ENCODE assay signal across 2 fruit fly cellular contexts in the genomic region with DNA sequence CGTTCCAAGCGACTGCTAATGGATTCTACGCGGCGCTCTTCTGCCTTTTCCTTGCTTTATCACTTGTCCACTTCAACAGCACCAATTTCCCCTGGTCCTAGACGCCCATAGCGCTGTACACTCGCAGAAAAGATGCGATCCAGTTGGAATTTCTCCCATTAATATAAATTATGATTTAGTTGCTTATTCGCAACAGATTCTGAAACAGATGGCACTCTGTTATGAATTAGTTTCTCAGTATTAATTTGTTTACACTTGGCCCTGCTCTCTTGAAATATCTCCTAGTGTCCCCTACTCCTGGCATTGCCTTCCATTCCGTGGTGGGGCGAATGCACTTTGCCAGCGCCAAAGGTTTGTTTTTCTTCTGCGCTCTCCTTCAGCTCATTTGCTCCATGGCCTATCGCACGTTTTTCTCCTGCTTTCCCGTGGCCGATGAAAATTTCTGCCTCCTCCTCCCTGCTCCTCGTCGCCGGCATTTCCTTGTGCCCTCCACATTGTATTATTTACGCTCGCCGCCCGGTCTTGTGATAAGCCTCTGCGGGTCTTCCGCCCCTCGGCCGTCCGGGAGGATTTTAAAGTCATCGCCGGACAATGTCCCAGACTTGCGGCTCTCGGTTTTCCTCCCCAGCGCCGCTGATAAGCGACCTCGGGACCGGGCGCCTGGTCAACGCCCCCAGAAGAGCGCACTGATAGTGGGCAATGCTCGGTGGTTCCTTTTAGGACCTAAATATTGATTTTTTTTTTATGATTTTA.
A peak's percentile ranks its signal among the peaks of the same experiment; 100 is the strongest.
TF ChIP-seq lines count a peak whose summit lies in the region.

No protein-coding gene starts in this region.

TF ChIP-seq in whole organism, embryonic, 481 proteins besides CTCF, POLR2A, EP300 and RAD21 (continued from another document and continues in another):
- TF ChIP-seq ranshi (GFP tag; IDR thresholded peaks at IDR 0.05; lab: Robert Waterston, UW) (no peak), ttk (GFP tag; IDR thresholded peaks at IDR 0.05; lab: Robert Waterston, UW) (no peak), nau (GFP tag; optimal IDR thresholded peaks at IDR 0.05; lab: Kevin White, UChicago) (no peak), salm (tag; optimal IDR thresholded peaks at IDR 0.05; lab: Kevin White, UChicago) (no peak), CG31224 (GFP tag; IDR thresholded peaks at IDR 0.05; lab: Robert Waterston, UW) (no peak), CG11085 (GFP tag; IDR thresholded peaks at IDR 0.05; lab: Robert Waterston, UW) (no peak), pum (GFP tag; optimal IDR thresholded peaks at IDR 0.05; lab: Kevin White, UChicago) (peak; percentile 10), D (optimal IDR thresholded peaks at IDR 0.05; lab: Kevin White, UChicago) (no peak), D (GFP tag; optimal IDR thresholded peaks at IDR 0.05; lab: Kevin White, UChicago) (peak; percentile 43), Jarid2 (GFP tag; optimal IDR thresholded peaks at IDR 0.05; lab: Kevin White, UChicago) (no peak), CG3163 (GFP tag; optimal IDR thresholded peaks at IDR 0.05; lab: Kevin White, UChicago) (no peak), sob (GFP tag; IDR thresholded peaks at IDR 0.05; lab: Robert Waterston, UW) (no peak), Gsc (GFP tag; IDR thresholded peaks at IDR 0.05; lab: Robert Waterston, UW) (peak; percentile 49; the same call in 1 of the 2 replicates), CG6272 (GFP tag; IDR thresholded peaks at IDR 0.05; lab: Robert Waterston, UW) (peak; percentile 32; the same call in 1 of the 2 replicates), gcm2 (GFP tag; optimal IDR thresholded peaks at IDR 0.05; lab: Kevin White, UChicago) (no peak), ara (GFP tag; IDR thresholded peaks at IDR 0.05; lab: Robert Waterston, UW) (peak; percentile 82), Ets65A (GFP tag; lab: Kevin White, UChicago) (no peak), Rx (GFP tag; IDR thresholded peaks at IDR 0.05; lab: Robert Waterston, UW) (peak; percentile 50; the same call in 1 of the 2 replicates), chif (GFP tag; optimal IDR thresholded peaks at IDR 0.05; lab: Kevin White, UChicago) (peak; percentile 16 to 23), Opbp (GFP tag; IDR thresholded peaks at IDR 0.05; lab: Robert Waterston, UW; ENCODE audit: partially characterized antibody) (no peak), stc (GFP tag; IDR thresholded peaks at IDR 0.05; lab: Robert Waterston, UW) (no peak), Myb (GFP tag; optimal IDR thresholded peaks at IDR 0.05; lab: Kevin White, UChicago) (no peak), CG18476 (GFP tag; optimal IDR thresholded peaks at IDR 0.05; lab: Kevin White, UChicago) (no peak), hkb (optimal IDR thresholded peaks at IDR 0.05; lab: Kevin White, UChicago) (no peak), hkb (GFP tag; IDR thresholded peaks at IDR 0.05; lab: Robert Waterston, UW) (no peak), CG1603 (tag; optimal IDR thresholded peaks at IDR 0.05; lab: Kevin White, UChicago) (peak; percentile 39), zfh2 (GFP tag; optimal IDR thresholded peaks at IDR 0.05; lab: Kevin White, UChicago) (no peak), CG16815 (GFP tag; optimal IDR thresholded peaks at IDR 0.05; lab: Kevin White, UChicago) (peak; percentile 48), CG11723 (GFP tag; optimal IDR thresholded peaks at IDR 0.05; lab: Kevin White, UChicago) (no peak), bowl (GFP tag; IDR thresholded peaks at IDR 0.05; lab: Robert Waterston, UW) (no peak), scrt (GFP tag; optimal IDR thresholded peaks at IDR 0.05; lab: Kevin White, UChicago) (no peak), emc (GFP tag; optimal IDR thresholded peaks at IDR 0.05; lab: Kevin White, UChicago) (no peak), dati (GFP tag; IDR thresholded peaks at IDR 0.05; lab: Robert Waterston, UW) (no peak; the same call in 1 of the 2 replicates), gce (GFP tag; IDR thresholded peaks at IDR 0.05; lab: Robert Waterston, UW) (0 out of 3 replicates have a peak, but pooled peaks have one; percentile 12), CG12659 (GFP tag; optimal IDR thresholded peaks at IDR 0.05; lab: Kevin White, UChicago) (no peak), Optix (GFP tag; IDR thresholded peaks at IDR 0.05; lab: Robert Waterston, UW) (no peak), caup (GFP tag; optimal IDR thresholded peaks at IDR 0.05; lab: Kevin White, UChicago; ENCODE audit: severe bottlenecking) (no peak), Dp (GFP tag; optimal IDR thresholded peaks at IDR 0.05; lab: Kevin White, UChicago) (no peak), CG31388 (GFP tag; optimal IDR thresholded peaks at IDR 0.05; lab: Kevin White, UChicago) (no peak), insv (GFP tag; optimal IDR thresholded peaks at IDR 0.05; lab: Kevin White, UChicago) (no peak), CG10321 (GFP tag; IDR thresholded peaks at IDR 0.05; lab: Robert Waterston, UW) (no peak), CG12299 (tag; optimal IDR thresholded peaks at IDR 0.05; lab: Kevin White, UChicago) (no peak), lbe (GFP tag; optimal IDR thresholded peaks at IDR 0.05; lab: Kevin White, UChicago) (no peak), tap (tag; optimal IDR thresholded peaks at IDR 0.05; lab: Kevin White, UChicago) (no peak), dimm (GFP tag; IDR thresholded peaks at IDR 0.05; lab: Robert Waterston, UW) (no peak), CG17912 (GFP tag; optimal IDR thresholded peaks at IDR 0.05; lab: Kevin White, UChicago) (no peak), Aef1 (GFP tag; IDR thresholded peaks at IDR 0.05; lab: Robert Waterston, UW) (no peak), CG7928 (GFP tag; optimal IDR thresholded peaks at IDR 0.05; lab: Kevin White, UChicago) (no peak), gt (GFP tag; IDR thresholded peaks at IDR 0.05; lab: Robert Waterston, UW) (no peak), CG17385 (GFP tag; optimal IDR thresholded peaks at IDR 0.05; lab: Kevin White, UChicago) (no peak), CG4820 (GFP tag; optimal IDR thresholded peaks at IDR 0.05; lab: Kevin White, UChicago) (peak; percentile 24), D19B (GFP tag; optimal IDR thresholded peaks at IDR 0.05; lab: Kevin White, UChicago) (no peak), CG6254 (GFP tag; optimal IDR thresholded peaks at IDR 0.05; lab: Kevin White, UChicago) (no peak), tup (GFP tag; optimal IDR thresholded peaks at IDR 0.05; lab: Kevin White, UChicago) (no peak), CG13287 (GFP tag; IDR thresholded peaks at IDR 0.05; lab: Robert Waterston, UW; ENCODE audit: partially characterized antibody) (no peak), tin (GFP tag; optimal IDR thresholded peaks at IDR 0.05; lab: Kevin White, UChicago) (peak; percentile 54), CG10565 (GFP tag; optimal IDR thresholded peaks at IDR 0.05; lab: Kevin White, UChicago) (no peak), ftz-f1 (GFP tag; optimal IDR thresholded peaks at IDR 0.05; lab: Kevin White, UChicago) (no peak), crol (GFP tag; IDR thresholded peaks at IDR 0.05; lab: Robert Waterston, UW) (peak; percentile 49), Fer3 (tag; optimal IDR thresholded peaks at IDR 0.05; lab: Kevin White, UChicago) (no peak), CG2712 (tag; optimal IDR thresholded peaks at IDR 0.05; lab: Kevin White, UChicago) (peak; percentile 78), CG17328 (GFP tag; IDR thresholded peaks at IDR 0.05; lab: Robert Waterston, UW) (0 out of 2 replicates have a peak, but pooled peaks have one; percentile 21), CG3838 (GFP tag; optimal IDR thresholded peaks at IDR 0.05; lab: Kevin White, UChicago) (no peak)

TF ChIP-seq in whole organism, prepupa, 60 proteins besides CTCF, POLR2A, EP300 and RAD21 (continued from another document):
- no peak for TF ChIP-seq topi (GFP tag; optimal IDR thresholded peaks at IDR 0.05; lab: Kevin White, UChicago)
- no peak for TF ChIP-seq lz (GFP tag; optimal IDR thresholded peaks at IDR 0.05; lab: Kevin White, UChicago)
- no peak for TF ChIP-seq Sox102F (GFP tag; optimal IDR thresholded peaks at IDR 0.05; lab: Kevin White, UChicago)
- peak; percentile 77 for TF ChIP-seq CG32006 (GFP tag; optimal IDR thresholded peaks at IDR 0.05; lab: Kevin White, UChicago)
- peak; percentile 83 for TF ChIP-seq Lpt (GFP tag; optimal IDR thresholded peaks at IDR 0.05; lab: Kevin White, UChicago)
- no peak for TF ChIP-seq Hr38 (GFP tag; optimal IDR thresholded peaks at IDR 0.05; lab: Kevin White, UChicago)
- TF ChIP-seq Eip75B (GFP tag; optimal IDR thresholded peaks at IDR 0.05; lab: Kevin White, UChicago): peak; percentile 44
- peak; percentile 83 for TF ChIP-seq svp (GFP tag; lab: Kevin White, UChicago)
- TF ChIP-seq fd59A (GFP tag; optimal IDR thresholded peaks at IDR 0.05; lab: Kevin White, UChicago): peak; percentile 16
- no peak for TF ChIP-seq CG31627 (GFP tag; optimal IDR thresholded peaks at IDR 0.05; lab: Kevin White, UChicago)
- peak; percentile 57 for TF ChIP-seq CG6276 (GFP tag; optimal IDR thresholded peaks at IDR 0.05; lab: Kevin White, UChicago)
- TF ChIP-seq OdsH (GFP tag; optimal IDR thresholded peaks at IDR 0.05; lab: Kevin White, UChicago): peak; percentile 61
- TF ChIP-seq Smox (GFP tag; optimal IDR thresholded peaks at IDR 0.05; lab: Kevin White, UChicago): no peak
- TF ChIP-seq Met (GFP tag; optimal IDR thresholded peaks at IDR 0.05; lab: Kevin White, UChicago): no peak
- no peak for TF ChIP-seq cyc (GFP tag; optimal IDR thresholded peaks at IDR 0.05; lab: Kevin White, UChicago)
- TF ChIP-seq CG7368 (GFP tag; optimal IDR thresholded peaks at IDR 0.05; lab: Kevin White, UChicago): peak; percentile 43
- TF ChIP-seq Blimp-1 (GFP tag; optimal IDR thresholded peaks at IDR 0.05; lab: Kevin White, UChicago): no peak
- peak in 1 of 2 experiments; percentile 77 for TF ChIP-seq salr (GFP tag; optimal IDR thresholded peaks at IDR 0.05; lab: Kevin White, UChicago)
- TF ChIP-seq CG8119 (GFP tag; IDR thresholded peaks at IDR 0.05; lab: Robert Waterston, UW): peak; percentile 77
- no peak for TF ChIP-seq Eip93F (GFP tag; optimal IDR thresholded peaks at IDR 0.05; lab: Kevin White, UChicago)
- TF ChIP-seq Hr4 (GFP tag; optimal IDR thresholded peaks at IDR 0.05; lab: Kevin White, UChicago): peak; percentile 69
- peak; percentile 31 for TF ChIP-seq net (GFP tag; optimal IDR thresholded peaks at IDR 0.05; lab: Kevin White, UChicago)
- peak; percentile 53 for TF ChIP-seq Gug (GFP tag; IDR thresholded peaks at IDR 0.05; lab: Robert Waterston, UW)
- TF ChIP-seq ss (GFP tag; optimal IDR thresholded peaks at IDR 0.05; lab: Kevin White, UChicago): peak in 1 of 2 experiments; percentile 1
- peak; percentile 26 for TF ChIP-seq dac (GFP tag; optimal IDR thresholded peaks at IDR 0.05; lab: Kevin White, UChicago)
- no peak for TF ChIP-seq vri (GFP tag; optimal IDR thresholded peaks at IDR 0.05; lab: Kevin White, UChicago)
- peak; percentile 54 for TF ChIP-seq CG4318 (GFP tag; optimal IDR thresholded peaks at IDR 0.05; lab: Kevin White, UChicago)
- TF ChIP-seq Hr39 (GFP tag; optimal IDR thresholded peaks at IDR 0.05; lab: Kevin White, UChicago): no peak
- TF ChIP-seq eg (GFP tag; IDR thresholded peaks at IDR 0.05; lab: Robert Waterston, UW): peak; percentile 78
- peak; percentile 76 for TF ChIP-seq achi (GFP tag; optimal IDR thresholded peaks at IDR 0.05; lab: Kevin White, UChicago)
- TF ChIP-seq Ets21C (GFP tag; optimal IDR thresholded peaks at IDR 0.05; lab: Kevin White, UChicago): no peak
